Worm (Caenorhabditis elegans) whole organism, L3 larva: Measurements from ENCODE around the gene W02B12.13.

ENCODE experiments used
- R02D3.7 ChIP-seq: fragments of 150-350 bp; optimal IDR thresholded peaks from 2 replicates; lab custom pipeline; 2014; ENCODE audit warnings: missing biosample characterization, missing genetic modification characterization
- ZK546.5 ChIP-seq: sonication (generic microtip); optimal IDR thresholded peaks from 2 replicates; lab custom pipeline; 2017; ENCODE audit warnings: missing biosample characterization, missing genetic modification characterization
- aly-2 ChIP-seq: fragments of 150-350 bp; optimal IDR thresholded peaks from 2 replicates; lab custom pipeline; 2014; ENCODE audit warnings: missing biosample characterization, missing genetic modification characterization
- ama-1 ChIP-seq: fragments of 150-350 bp; optimal IDR thresholded peaks from 2 replicates; lab custom pipeline; 2018
- ceh-16 ChIP-seq: sonication (generic microtip); optimal IDR thresholded peaks from 2 replicates; lab custom pipeline; 2017; ENCODE audit warnings: missing biosample characterization, missing genetic modification characterization
- ceh-28 ChIP-seq: fragments of 150-350 bp; optimal IDR thresholded peaks from 2 replicates; lab custom pipeline; 2014; ENCODE audit warnings: missing biosample characterization, missing genetic modification reagents, missing genetic modification characterization
- ceh-82 ChIP-seq: fragments of 150-350 bp; optimal IDR thresholded peaks from 2 replicates; lab custom pipeline; 2014; ENCODE audit warnings: missing biosample characterization, missing genetic modification characterization
- ceh-9 ChIP-seq: sonication (generic microtip); optimal IDR thresholded peaks from 2 replicates; lab custom pipeline; 2018; ENCODE audit warnings: missing biosample characterization, missing genetic modification characterization
- egl-27 ChIP-seq: sonication (generic microtip); optimal IDR thresholded peaks from 4 replicates; lab custom pipeline; 2017; ENCODE audit warnings: missing biosample characterization, missing genetic modification reagents, missing genetic modification characterization
- egl-5 ChIP-seq: fragments of 150-350 bp; optimal IDR thresholded peaks from 2 replicates; lab custom pipeline; 2017; ENCODE audit warnings: missing biosample characterization, missing genetic modification reagents, missing genetic modification characterization, inconsistent platforms
- elt-1 ChIP-seq: fragments of 150-350 bp; optimal IDR thresholded peaks from 2 replicates; lab custom pipeline; 2014; ENCODE audit warnings: missing biosample characterization, missing genetic modification characterization
- elt-3 ChIP-seq, 3 experiments: fragments of 150-350 bp in 1 of 3; sonication (generic microtip) in 2 of 3; optimal IDR thresholded peaks; 2 replicates in 2 of 3; 4 replicates in 1 of 3; lab custom pipeline; 2014 to 2017; ENCODE audit warnings: missing biosample characterization in 3 of 3, missing genetic modification characterization in 3 of 3
- fkh-10 ChIP-seq: sonication (generic microtip); optimal IDR thresholded peaks from 2 replicates; lab custom pipeline; 2017; ENCODE audit warnings: missing biosample characterization, missing genetic modification reagents, missing genetic modification characterization
- fkh-2 ChIP-seq: fragments of 150-350 bp; optimal IDR thresholded peaks from 2 replicates; lab custom pipeline; 2014; ENCODE audit warnings: missing biosample characterization, missing genetic modification reagents, missing genetic modification characterization
- jun-1 ChIP-seq: fragments of 150-350 bp; optimal IDR thresholded peaks from 2 replicates; lab custom pipeline; 2014; ENCODE audit warnings: missing biosample characterization, missing genetic modification reagents, missing genetic modification characterization
- lin-39 ChIP-seq: fragments of 150-350 bp; optimal IDR thresholded peaks from 2 replicates; lab custom pipeline; 2018; ENCODE audit warnings: missing biosample characterization, missing genetic modification reagents, missing genetic modification characterization
- lsy-12 ChIP-seq: sonication (generic microtip); optimal IDR thresholded peaks from 2 replicates; lab custom pipeline; 2016; ENCODE audit warnings: mild to moderate bottlenecking, missing genetic modification characterization, missing compliant biosample characterization
- mdl-1 ChIP-seq: fragments of 150-350 bp; optimal IDR thresholded peaks from 2 replicates; lab custom pipeline; 2014; ENCODE audit warnings: missing biosample characterization, missing genetic modification characterization
- mml-1 ChIP-seq: fragments of 150-350 bp; sonication (generic microtip); optimal IDR thresholded peaks from 3 replicates; lab custom pipeline; 2014; ENCODE audit warnings: missing biosample characterization, missing genetic modification characterization
- nfya-1 ChIP-seq: sonication (generic microtip); optimal IDR thresholded peaks from 2 replicates; lab custom pipeline; 2017; ENCODE audit warnings: missing genetic modification characterization, mild to moderate bottlenecking, missing compliant biosample characterization, antibody characterized with exemption, moderate library complexity; ENCODE audit not compliant: insufficient read depth
- nhr-11 ChIP-seq: fragments of 150-350 bp; optimal IDR thresholded peaks from 2 replicates; lab custom pipeline; 2014; ENCODE audit warnings: missing biosample characterization, missing genetic modification characterization
- nhr-12 ChIP-seq: fragments of 150-350 bp; optimal IDR thresholded peaks from 2 replicates; lab custom pipeline; 2014; ENCODE audit warnings: missing biosample characterization, missing genetic modification characterization
- nhr-23 ChIP-seq: fragments of 150-350 bp; optimal IDR thresholded peaks from 2 replicates; lab custom pipeline; 2014; ENCODE audit warnings: missing biosample characterization, missing genetic modification reagents, missing genetic modification characterization
- nhr-237 ChIP-seq: fragments of 150-350 bp; optimal IDR thresholded peaks from 2 replicates; lab custom pipeline; 2014; ENCODE audit warnings: missing biosample characterization, missing genetic modification characterization
- nhr-25 ChIP-seq: sonication (generic microtip); optimal IDR thresholded peaks from 2 replicates; lab custom pipeline; 2017; ENCODE audit warnings: missing biosample characterization, missing genetic modification characterization
- nhr-67 ChIP-seq: fragments of 150-350 bp; optimal IDR thresholded peaks from 2 replicates; lab custom pipeline; 2014; ENCODE audit warnings: missing biosample characterization, missing genetic modification characterization
- nhr-76 ChIP-seq: fragments of 150-350 bp; sonication (generic microtip); optimal IDR thresholded peaks from 5 replicates; lab custom pipeline; 2014; ENCODE audit warnings: missing biosample characterization, missing genetic modification characterization
- nhr-77 ChIP-seq: fragments of 150-350 bp; optimal IDR thresholded peaks from 2 replicates; lab custom pipeline; 2014; ENCODE audit warnings: missing biosample characterization, missing genetic modification characterization
- pqm-1 ChIP-seq: fragments of 150-350 bp; optimal IDR thresholded peaks from 2 replicates; lab custom pipeline; 2017; ENCODE audit warnings: missing biosample characterization, missing genetic modification characterization, inconsistent platforms
- sea-2 ChIP-seq: fragments of 150-350 bp; sonication (generic microtip); optimal IDR thresholded peaks from 4 replicates; lab custom pipeline; 2014; ENCODE audit warnings: missing biosample characterization, missing genetic modification reagents, missing genetic modification characterization
- skn-1 ChIP-seq: fragments of 150-350 bp; optimal IDR thresholded peaks from 2 replicates; lab custom pipeline; 2014; ENCODE audit warnings: missing biosample characterization, missing genetic modification characterization
- snpc-4 ChIP-seq: fragments of 150-350 bp; optimal IDR thresholded peaks from 2 replicates; lab custom pipeline; 2014; ENCODE audit warnings: missing biosample characterization, missing genetic modification characterization
- tbx-2 ChIP-seq: sonication (generic microtip); optimal IDR thresholded peaks from 2 replicates; lab custom pipeline; 2016; ENCODE audit warnings: mild to moderate bottlenecking, missing genetic modification characterization, missing compliant biosample characterization
- unc-39 ChIP-seq: sonication (generic microtip); optimal IDR thresholded peaks from 4 replicates; lab custom pipeline; 2017; ENCODE audit warnings: missing biosample characterization, missing genetic modification characterization
- zag-1 ChIP-seq: fragments of 150-350 bp; optimal IDR thresholded peaks from 2 replicates; lab custom pipeline; 2014; ENCODE audit warnings: missing biosample characterization, missing genetic modification characterization
- ztf-4 ChIP-seq: fragments of 150-350 bp; optimal IDR thresholded peaks from 2 replicates; lab custom pipeline; 2014; ENCODE audit warnings: missing biosample characterization, missing genetic modification characterization

The W02B12.13 gene

DNA sequence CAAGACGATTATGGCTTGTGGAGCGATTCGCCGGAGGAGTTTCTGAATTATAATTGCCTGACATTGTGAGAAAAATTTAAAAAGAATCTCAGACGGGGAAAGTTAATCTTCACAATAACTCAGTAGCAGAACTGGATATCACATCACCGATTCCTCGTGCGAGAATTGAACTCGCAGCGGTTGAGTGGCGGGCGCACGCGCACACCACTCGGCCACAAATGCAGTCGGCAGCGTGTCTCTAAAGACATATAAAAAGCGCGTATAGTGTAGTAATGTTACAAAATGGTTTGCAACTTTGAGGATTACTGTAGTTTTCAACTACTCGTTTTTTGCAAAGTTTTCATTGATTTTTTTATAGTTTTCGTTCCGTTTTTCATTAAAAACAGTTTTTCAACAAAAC is 39.5 kb downstream of the W02B12.13 start (continued):
- no peak for TF ChIP-seq R02D3.7
- no peak for TF ChIP-seq unc-39
- TF ChIP-seq elt-3 (tag; optimal IDR thresholded peaks at IDR 0.05; lab: Kevin White, UChicago): no peak
- TF ChIP-seq nhr-67 (tag; lab: Kevin White, UChicago): no peak
- no peak for TF ChIP-seq mdl-1 (tag; lab: Kevin White, UChicago)
- TF ChIP-seq fkh-2 (tag; lab: Kevin White, UChicago): no peak
- no peak for TF ChIP-seq snpc-4
- no peak for TF ChIP-seq nhr-12 (tag; lab: Kevin White, UChicago)
- no peak for TF ChIP-seq aly-2 (tag; lab: Kevin White, UChicago)
- no peak for TF ChIP-seq elt-1 (tag; lab: Kevin White, UChicago)
- TF ChIP-seq zag-1 (tag; lab: Kevin White, UChicago): no peak
- TF ChIP-seq nhr-77: peak; percentile 50
- peak; percentile 34 for TF ChIP-seq ceh-16 (tag; lab: Kevin White, UChicago)
- peak; percentile 9 for TF ChIP-seq jun-1
- TF ChIP-seq nhr-237 (tag; lab: Kevin White, UChicago): no peak

DNA sequence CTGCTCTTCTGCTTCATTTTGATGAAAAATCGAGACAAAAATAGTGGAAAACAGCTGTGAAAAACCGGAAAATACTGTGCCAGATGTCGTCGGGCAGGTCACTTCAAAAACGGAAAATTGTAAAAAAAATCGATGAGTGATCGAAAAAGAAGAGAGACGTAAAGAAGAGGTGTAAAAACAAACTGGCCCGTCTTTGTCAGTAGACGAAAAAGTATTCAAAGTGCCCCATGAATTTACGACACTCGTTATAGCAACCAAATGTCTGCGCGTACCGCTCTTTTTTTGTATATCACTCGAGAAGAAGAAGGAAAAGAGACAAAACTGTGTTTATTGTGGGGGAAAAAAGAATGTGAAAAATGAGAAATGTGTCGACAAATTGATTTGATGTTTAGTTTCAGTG is 40.1 kb downstream of the W02B12.13 start, which contains the start of gene twk-5:
twk-5 (minus strand) TSS at position 101 of the 400 bp plus-strand sequence.
- TF ChIP-seq ceh-82 (tag; lab: Kevin White, UChicago): no peak
- TF ChIP-seq ama-1 (lab: Kevin White, UChicago): peak; percentile 39
- TF ChIP-seq nhr-237 (tag; lab: Kevin White, UChicago): no peak
- TF ChIP-seq nhr-77: no peak
- TF ChIP-seq tbx-2 (tag; lab: Kevin White, UChicago): no peak
- no peak for TF ChIP-seq nhr-23
- no peak for TF ChIP-seq egl-5 (tag; lab: Kevin White, UChicago)
- TF ChIP-seq skn-1 (tag; lab: Kevin White, UChicago): no peak

DNA sequence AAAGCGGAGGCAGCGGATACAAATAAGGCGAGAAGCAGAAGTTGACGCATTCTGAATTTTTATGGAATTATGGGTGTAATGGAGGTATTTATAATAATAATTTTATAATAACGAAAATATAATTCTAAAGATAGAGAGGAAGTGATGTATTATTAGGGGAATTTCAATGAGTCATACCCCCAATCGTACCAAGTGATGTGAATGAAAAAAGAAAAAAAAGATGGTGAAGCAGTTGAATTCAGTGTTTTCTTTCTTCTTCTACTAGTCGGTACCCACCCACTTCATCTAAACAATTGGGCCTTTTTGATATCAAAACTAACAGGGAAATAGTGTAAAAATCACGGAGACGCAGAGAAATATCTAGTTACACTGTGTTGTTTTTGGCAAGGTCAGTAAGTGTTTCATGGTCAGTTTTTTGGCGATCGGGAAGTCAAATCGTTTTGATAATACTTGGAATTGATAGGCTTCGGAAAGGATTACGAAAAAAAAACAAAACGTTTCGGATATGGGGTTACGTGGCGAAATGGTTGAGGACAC is 41.7 kb downstream of the W02B12.13 start, which contains the start of gene ttr-18:
ttr-18 (minus strand) TSS at position 51 of the 537 bp plus-strand sequence.
- TF ChIP-seq ZK546.5 (tag; lab: Kevin White, UChicago) (no peak), R02D3.7 (no peak), sea-2 (GFP tag; lab: Kevin White, UChicago) (no peak), ceh-9 (no peak), ztf-4 (tag; lab: Kevin White, UChicago) (no peak), lin-39 (tag; lab: Kevin White, UChicago) (no peak), nhr-76 (tag; lab: Kevin White, UChicago) (no peak), fkh-10 (GFP tag; lab: Kevin White, UChicago) (no peak), egl-27 (tag; lab: Kevin White, UChicago) (peak; percentile 12), nhr-25 (tag; lab: Kevin White, UChicago) (peak; percentile 37), mml-1 (tag; lab: Kevin White, UChicago) (no peak), elt-3 (tag; optimal IDR thresholded peaks at IDR 0.05; lab: Kevin White, UChicago) (no peak), elt-1 (tag; lab: Kevin White, UChicago) (no peak), nhr-23 (peak; percentile 4), ceh-28 (tag; lab: Kevin White, UChicago) (no peak)
- TF ChIP-seq, all 47 proteins: peak for 3

DNA sequence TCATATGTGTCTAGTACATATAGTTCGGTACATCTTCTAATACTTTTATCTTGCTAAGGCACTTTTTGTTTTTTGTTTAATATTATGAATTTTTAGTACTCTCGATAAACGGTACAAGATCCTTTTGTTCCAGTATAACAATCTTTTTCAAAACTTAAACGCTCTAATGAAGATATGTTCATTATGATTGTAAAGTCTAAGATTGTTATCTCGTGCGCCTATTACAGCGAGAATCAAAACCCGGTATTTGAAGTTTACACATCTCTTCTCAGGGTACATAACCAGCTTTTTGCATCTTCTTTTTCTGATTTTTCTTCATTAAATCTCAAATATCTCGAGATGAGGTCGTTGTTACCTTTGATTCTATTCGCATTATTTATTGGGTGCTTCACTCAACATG is 42.9 kb downstream of the W02B12.13 start, which contains the start of gene B0334.13:
B0334.13 (plus strand) TSS at position 301 of the 400 bp plus-strand sequence.
- TF ChIP-seq nhr-25 (tag; lab: Kevin White, UChicago): peak; percentile 43
- peak; percentile 13 for TF ChIP-seq elt-1 (tag; lab: Kevin White, UChicago)
- TF ChIP-seq ama-1 (lab: Kevin White, UChicago): no peak
- TF ChIP-seq ceh-28 (tag; lab: Kevin White, UChicago): no peak
- TF ChIP-seq nhr-67 (tag; lab: Kevin White, UChicago): no peak
- TF ChIP-seq aly-2 (tag; lab: Kevin White, UChicago): no peak
- TF ChIP-seq nhr-11 (tag; lab: Kevin White, UChicago): no peak
- no peak for TF ChIP-seq nfya-1 (tag; lab: Kevin White, UChicago)

DNA sequence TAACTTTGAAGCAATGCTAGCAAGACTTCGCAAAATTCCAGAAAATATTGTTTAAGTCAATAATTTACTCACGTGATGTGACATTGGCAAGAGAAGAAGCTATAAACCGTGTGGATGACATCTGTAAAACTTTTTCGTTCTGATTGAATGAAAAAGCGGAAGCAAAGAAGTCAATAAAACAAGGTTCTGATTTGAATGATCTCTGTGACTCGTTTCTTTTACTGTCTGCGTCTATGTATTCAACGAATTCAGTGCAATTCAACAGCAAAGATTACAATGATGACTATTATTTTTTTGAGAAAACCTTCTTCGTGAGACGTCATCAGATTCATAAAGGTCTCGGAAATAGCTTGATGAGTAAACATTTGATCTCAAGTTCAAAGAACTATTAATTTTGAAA is 47.8 kb downstream of the W02B12.13 start, which contains the start of gene hacl-1:
hacl-1 (minus strand) TSS at position 121 of the 400 bp plus-strand sequence.
- TF ChIP-seq pqm-1 (tag; lab: Kevin White, UChicago) (peak; percentile 62), lsy-12 (tag; lab: Kevin White, UChicago) (peak; percentile 7), ceh-28 (tag; lab: Kevin White, UChicago) (peak; percentile 9), jun-1 (peak; percentile 4), nhr-25 (tag; lab: Kevin White, UChicago) (peak; percentile 87), aly-2 (tag; lab: Kevin White, UChicago) (no peak), unc-39 (no peak), fkh-10 (GFP tag; lab: Kevin White, UChicago) (no peak), nfya-1 (tag; lab: Kevin White, UChicago) (peak; percentile 1), nhr-23 (peak; percentile 38)
